Fruit fly (Drosophila melanogaster) whole organism, embryonic: ENCODE results near the gene Pdfr.
A peak's percentile ranks its signal among the peaks of the same experiment; 100 is the strongest.

ENCODE experiments used
- Aef1 ChIP-seq: fragments of 200-800 bp; sonication (Bioruptor generic); IDR thresholded peaks from 3 replicates; pipeline ENCODE4 v1.3.6; 2022; ENCODE audit warnings: missing biosample characterization, missing genetic modification characterization
- B-H1 ChIP-seq: fragments of 200-800 bp; sonication (Bioruptor generic); IDR thresholded peaks from 3 replicates; pipeline ENCODE4 v1.3.6; 2022; ENCODE audit warnings: missing biosample characterization, missing genetic modification characterization
- CG10462 ChIP-seq: fragments of 200-800 bp; sonication (Bioruptor generic); optimal IDR thresholded peaks from 2 replicates; lab custom pipeline; 2016; ENCODE audit warnings: missing biosample characterization, missing genetic modification characterization
- CG10979 ChIP-seq: fragments of 200-800 bp; sonication (Bioruptor generic); optimal IDR thresholded peaks from 2 replicates; lab custom pipeline; 2018; ENCODE audit warnings: missing biosample characterization, mild to moderate bottlenecking, missing genetic modification characterization, moderate library complexity
- CG11093 ChIP-seq: fragments of 200-800 bp; sonication (Bioruptor generic); IDR thresholded peaks from 3 replicates; pipeline ENCODE4 v1.3.6; 2022; ENCODE audit warnings: missing biosample characterization, missing genetic modification characterization
- CG11247 ChIP-seq: fragments of 200-800 bp; sonication (Bioruptor generic); IDR thresholded peaks from 2 replicates; pipeline ENCODE4 v1.3.6; 2022; ENCODE audit warnings: missing biosample characterization, missing genetic modification characterization
- CG14710 ChIP-seq: fragments of 200-800 bp; sonication (Bioruptor generic); optimal IDR thresholded peaks from 3 replicates; lab custom pipeline; 2019; ENCODE audit warnings: missing biosample characterization, mild to moderate bottlenecking, missing genetic modification characterization, moderate library complexity
- CG15011 ChIP-seq: fragments of 200-800 bp; sonication (Bioruptor generic); optimal IDR thresholded peaks from 3 replicates; lab custom pipeline; 2018; ENCODE audit warnings: missing biosample characterization, mild to moderate bottlenecking, missing genetic modification characterization
- CG15269 ChIP-seq: fragments of 200-800 bp; sonication (Bioruptor generic); optimal IDR thresholded peaks from 2 replicates; lab custom pipeline; 2018; ENCODE audit warnings: missing biosample characterization, mild to moderate bottlenecking, missing genetic modification characterization, moderate library complexity
- CG18262 ChIP-seq: fragments of 200-800 bp; optimal IDR thresholded peaks from 3 replicates; lab custom pipeline; 2019; ENCODE audit warnings: missing biosample characterization, mild to moderate bottlenecking, missing genetic modification characterization, moderate library complexity
- CG18619 ChIP-seq: fragments of 200-800 bp; sonication (Bioruptor generic); optimal IDR thresholded peaks from 3 replicates; lab custom pipeline; 2017; ENCODE audit warnings: missing biosample characterization, mild to moderate bottlenecking, missing genetic modification characterization
- CG3163 ChIP-seq: fragments of 200-800 bp; sonication (Bioruptor generic); optimal IDR thresholded peaks from 3 replicates; lab custom pipeline; 2016; ENCODE audit warnings: missing biosample characterization, missing genetic modification characterization
- CG32772 ChIP-seq: fragments of 200-800 bp; sonication (Bioruptor generic); IDR thresholded peaks from 2 replicates; pipeline ENCODE4 v1.3.6; 2022; ENCODE audit warnings: missing biosample characterization, missing genetic modification characterization
- CG4730 ChIP-seq: fragments of 200-800 bp; sonication (Bioruptor generic); IDR thresholded peaks from 2 replicates; pipeline ENCODE4 v1.3.6; 2022; ENCODE audit warnings: missing biosample characterization, missing genetic modification characterization
- CG6683 ChIP-seq: fragments of 200-800 bp; sonication (Bioruptor generic); optimal IDR thresholded peaks from 2 replicates; lab custom pipeline; 2017; ENCODE audit warnings: missing biosample characterization, mild to moderate bottlenecking, missing genetic modification characterization, missing genetic modification reagents
- CG7556 ChIP-seq: fragments of 200-800 bp; sonication (Bioruptor generic); optimal IDR thresholded peaks from 2 replicates; lab custom pipeline; 2017; ENCODE audit warnings: missing biosample characterization, mild to moderate bottlenecking, missing genetic modification characterization
- CG8388 ChIP-seq: fragments of 200-800 bp; sonication (Bioruptor generic); optimal IDR thresholded peaks from 2 replicates; lab custom pipeline; 2019; ENCODE audit warnings: missing biosample characterization, mild to moderate bottlenecking, missing genetic modification characterization, moderate library complexity
- CG8924 ChIP-seq: fragments of 200-800 bp; optimal IDR thresholded peaks from 3 replicates; lab custom pipeline; 2019; ENCODE audit warnings: missing biosample characterization, mild to moderate bottlenecking, missing genetic modification characterization, moderate library complexity
- CG9215 ChIP-seq: fragments of 200-800 bp; sonication (Bioruptor generic); IDR thresholded peaks from 2 replicates; pipeline ENCODE4 v1.3.6; 2022; ENCODE audit warnings: missing biosample characterization, missing genetic modification characterization
- CG9727 ChIP-seq: fragments of 200-800 bp; sonication (Bioruptor generic); optimal IDR thresholded peaks from 3 replicates; lab custom pipeline; 2017; ENCODE audit warnings: missing biosample characterization, mild to moderate bottlenecking, missing genetic modification characterization
- CrebB ChIP-seq: fragments of 200-800 bp; sonication (Bioruptor generic); optimal IDR thresholded peaks from 3 replicates; lab custom pipeline; 2018; ENCODE audit warnings: missing biosample characterization, mild to moderate bottlenecking, missing genetic modification characterization
- Dref ChIP-seq: fragments of 200-800 bp; sonication (Bioruptor generic); IDR thresholded peaks from 2 replicates; pipeline ENCODE4 v1.3.6; 2022; ENCODE audit warnings: missing biosample characterization, missing genetic modification characterization
- E2f1 ChIP-seq: fragments of 200-800 bp; sonication (Bioruptor generic); IDR thresholded peaks from 2 replicates; pipeline ENCODE4 v1.3.6; 2022; ENCODE audit warnings: missing biosample characterization, missing genetic modification characterization
- Elba2 ChIP-seq: fragments of 200-800 bp; sonication (Bioruptor generic); optimal IDR thresholded peaks from 3 replicates; lab custom pipeline; 2016; ENCODE audit warnings: missing biosample characterization, missing genetic modification characterization
- Ets65A ChIP-seq: fragments of 200-800 bp; sonication (Bioruptor generic); peaks from one replicate; lab custom pipeline; 2016; ENCODE audit warnings: missing biosample characterization, missing genetic modification characterization
- GATAe ChIP-seq: fragments of 200-800 bp; sonication (Bioruptor generic); conservative IDR thresholded peaks from 2 replicates; pipeline ENCODE4 v1.3.6; 2022; ENCODE audit warnings: missing biosample characterization, missing genetic modification characterization
- Hmr ChIP-seq: fragments of 200-800 bp; sonication (Bioruptor generic); optimal IDR thresholded peaks from 3 replicates; lab custom pipeline; 2017; ENCODE audit warnings: mild to moderate bottlenecking, missing biosample characterization, missing genetic modification reagents, missing genetic modification characterization
- Kr ChIP-seq: fragments of 200-800 bp; sonication (Bioruptor generic); optimal IDR thresholded peaks from 2 replicates; lab custom pipeline; 2017; ENCODE audit warnings: missing biosample characterization, mild to moderate bottlenecking, missing genetic modification characterization
- NfI ChIP-seq: fragments of 200-800 bp; sonication (Bioruptor generic); optimal IDR thresholded peaks from 3 replicates; lab custom pipeline; 2018; ENCODE audit warnings: missing biosample characterization, mild to moderate bottlenecking, missing genetic modification characterization, moderate library complexity
- Oli ChIP-seq: fragments of 200-800 bp; sonication (Bioruptor generic); optimal IDR thresholded peaks from 2 replicates; lab custom pipeline; 2018; ENCODE audit warnings: missing biosample characterization, mild to moderate bottlenecking, missing genetic modification characterization, moderate library complexity
- Ptx1 ChIP-seq: fragments of 200-800 bp; sonication (Bioruptor generic); IDR thresholded peaks from 2 replicates; pipeline ENCODE4 v1.3.6; 2022; ENCODE audit warnings: missing biosample characterization, missing genetic modification characterization
- ash1 ChIP-seq: fragments of 200-800 bp; sonication (Bioruptor generic); optimal IDR thresholded peaks from 2 replicates; lab custom pipeline; 2018; ENCODE audit warnings: missing biosample characterization, mild to moderate bottlenecking, missing genetic modification characterization
- bbx ChIP-seq: fragments of 200-800 bp; sonication (Bioruptor generic); IDR thresholded peaks from 2 replicates; pipeline ENCODE4 v1.3.6; 2022; ENCODE audit warnings: missing biosample characterization, missing genetic modification characterization; ENCODE audit not compliant: partially characterized antibody
- chn ChIP-seq: fragments of 200-800 bp; sonication (Bioruptor generic); optimal IDR thresholded peaks from 2 replicates; lab custom pipeline; 2016; ENCODE audit warnings: missing biosample characterization, missing genetic modification characterization
- crp ChIP-seq, 2 experiments: fragments of 200-800 bp; sonication (Bioruptor generic); optimal IDR thresholded peaks; 2 replicates in 1 of 2; 3 replicates in 1 of 2; lab custom pipeline; 2017; ENCODE audit warnings: missing biosample characterization in 2 of 2, missing genetic modification characterization in 2 of 2, mild to moderate bottlenecking in 1 of 2, moderate library complexity in 1 of 2
- emc ChIP-seq: fragments of 200-800 bp; sonication (Bioruptor generic); optimal IDR thresholded peaks from 2 replicates; lab custom pipeline; 2016; ENCODE audit warnings: missing biosample characterization, missing genetic modification characterization
- ftz-f1 ChIP-seq: fragments of 200-800 bp; sonication (Bioruptor generic); optimal IDR thresholded peaks from 2 replicates; lab custom pipeline; 2016; ENCODE audit warnings: missing biosample characterization, missing genetic modification characterization
- gcm ChIP-seq: fragments of 200-800 bp; sonication (Bioruptor generic); optimal IDR thresholded peaks from 2 replicates; lab custom pipeline; 2019; ENCODE audit warnings: missing biosample characterization, mild to moderate bottlenecking, missing genetic modification characterization, moderate library complexity
- gcm2 ChIP-seq: fragments of 200-800 bp; sonication (Bioruptor generic); optimal IDR thresholded peaks from 2 replicates; lab custom pipeline; 2016; ENCODE audit warnings: missing biosample characterization, missing genetic modification characterization
- her ChIP-seq: fragments of 200-800 bp; sonication (Bioruptor generic); optimal IDR thresholded peaks from 2 replicates; lab custom pipeline; 2016; ENCODE audit warnings: missing biosample characterization, missing genetic modification characterization
- ken ChIP-seq: fragments of 200-800 bp; sonication (Bioruptor generic); IDR thresholded peaks from 3 replicates; pipeline ENCODE4 v1.3.6; 2022; ENCODE audit warnings: missing biosample characterization, missing genetic modification characterization
- nerfin-1 ChIP-seq: fragments of 200-800 bp; sonication (Bioruptor generic); optimal IDR thresholded peaks from 3 replicates; lab custom pipeline; 2019; ENCODE audit warnings: missing biosample characterization, mild to moderate bottlenecking, missing genetic modification characterization, moderate library complexity
- pb ChIP-seq: fragments of 200-800 bp; sonication (Bioruptor generic); optimal IDR thresholded peaks from 3 replicates; lab custom pipeline; 2016; ENCODE audit warnings: missing biosample characterization, missing genetic modification characterization
- peb ChIP-seq: fragments of 200-800 bp; sonication (Bioruptor generic); IDR thresholded peaks from 2 replicates; pipeline ENCODE4 v1.3.6; 2022; ENCODE audit warnings: missing biosample characterization, missing genetic modification characterization
- pfk ChIP-seq: fragments of 200-800 bp; sonication (Bioruptor generic); optimal IDR thresholded peaks from 2 replicates; lab custom pipeline; 2018; ENCODE audit warnings: missing biosample characterization, mild to moderate bottlenecking, missing genetic modification characterization, moderate library complexity
- pum ChIP-seq: fragments of 200-800 bp; sonication (Bioruptor generic); optimal IDR thresholded peaks from 2 replicates; lab custom pipeline; 2016; ENCODE audit warnings: missing biosample characterization, missing genetic modification characterization
- row ChIP-seq: fragments of 200-800 bp; sonication (Bioruptor generic); IDR thresholded peaks from 3 replicates; pipeline ENCODE4 v1.3.6; 2022; ENCODE audit warnings: missing biosample characterization, missing genetic modification characterization
- sens ChIP-seq: fragments of 200-800 bp; sonication (Bioruptor generic); peaks from one replicate; lab custom pipeline; 2016; ENCODE audit warnings: missing biosample characterization, missing genetic modification characterization
- slp2 ChIP-seq: fragments of 200-800 bp; sonication (Bioruptor generic); optimal IDR thresholded peaks from 2 replicates; lab custom pipeline; 2016; ENCODE audit warnings: missing biosample characterization, missing genetic modification characterization
- tgo ChIP-seq: fragments of 200-800 bp; sonication (Bioruptor generic); IDR thresholded peaks from 3 replicates; pipeline ENCODE4 v1.3.6; 2022; ENCODE audit warnings: missing biosample characterization, missing genetic modification characterization
- toy ChIP-seq: fragments of 200-800 bp; sonication (Bioruptor generic); IDR thresholded peaks from 2 replicates; pipeline ENCODE4 v1.3.6; 2022; ENCODE audit warnings: missing biosample characterization, missing genetic modification characterization
- vfl ChIP-seq: fragments of 200-800 bp; sonication (Bioruptor generic); optimal IDR thresholded peaks from 2 replicates; lab custom pipeline; 2016; ENCODE audit warnings: missing biosample characterization, missing genetic modification characterization

Gene Pdfr

DNA sequence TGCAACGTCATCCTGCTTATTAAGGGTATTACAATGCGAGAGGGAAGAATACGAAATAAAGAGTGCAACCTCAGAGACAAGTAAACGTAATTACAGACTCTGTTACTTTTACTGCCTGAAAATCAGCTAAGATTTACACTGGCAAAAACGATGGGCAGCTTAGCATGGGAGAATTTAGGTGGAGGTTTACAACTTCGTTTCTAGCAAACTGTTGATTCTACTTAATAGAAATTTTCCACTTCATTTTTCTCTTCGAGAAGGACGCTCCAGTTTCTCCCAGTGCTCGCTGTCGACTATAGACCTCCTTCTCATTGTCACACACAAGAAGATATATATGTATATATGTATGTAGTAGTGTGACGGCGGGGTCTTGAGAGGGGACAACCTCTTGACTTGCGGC lies 15.9 kb upstream of the Pdfr start (continued):
- TF ChIP-seq CG10462 (GFP tag; lab: Kevin White, UChicago) (no peak), CG9727 (no peak), Oli (tag; lab: Kevin White, UChicago) (peak; percentile 41), CG14710 (tag; lab: Kevin White, UChicago) (peak; percentile 3), CG18262 (peak; percentile 50), CG11247 (no peak), CG3163 (no peak), CG15269 (tag; lab: Kevin White, UChicago) (peak; percentile 45), ftz-f1 (no peak), bbx (no peak), chn (GFP tag; lab: Kevin White, UChicago) (peak; percentile 8), CG32772 (GFP tag; lab: Robert Waterston, UW) (peak; percentile 49), CG15011 (no peak), her (GFP tag; lab: Kevin White, UChicago) (no peak), Kr (GFP tag; lab: Kevin White, UChicago) (no peak), nerfin-1 (no peak), sens (peak; percentile 68), CG4730 (peak; percentile 46; the same call in 1 of the 2 replicates), crp (GFP tag; optimal IDR thresholded peaks at IDR 0.05; lab: Kevin White, UChicago) (no peak), slp2 (GFP tag; lab: Kevin White, UChicago) (peak; percentile 45), Elba2 (GFP tag; lab: Kevin White, UChicago) (no peak), GATAe (GFP tag; lab: Robert Waterston, UW) (no peak), NfI (GFP tag; lab: Kevin White, UChicago) (peak; percentile 18), E2f1 (peak; percentile 21; the same call in 1 of the 2 replicates), ken (GFP tag; lab: Robert Waterston, UW) (0 out of 3 replicates have a peak, but pooled peaks have one; percentile 36), CG8924 (tag; lab: Kevin White, UChicago) (peak; percentile 26), CG9215 (GFP tag; lab: Robert Waterston, UW) (no peak), tgo (peak; percentile 60), Ets65A (GFP tag; lab: Kevin White, UChicago) (peak; percentile 59), CrebB (tag; lab: Kevin White, UChicago) (no peak), Aef1 (GFP tag; lab: Robert Waterston, UW) (peak; percentile 54; the same call in 2 of the 3 replicates), emc (GFP tag; lab: Kevin White, UChicago) (no peak), gcm (GFP tag; lab: Kevin White, UChicago) (no peak), CG18619 (GFP tag; lab: Kevin White, UChicago) (peak; percentile 10), B-H1 (GFP tag; lab: Robert Waterston, UW) (no peak), vfl (no peak), CG7556 (GFP tag; lab: Kevin White, UChicago) (peak; percentile 11), peb (GFP tag; lab: Robert Waterston, UW) (no peak), CG6683 (GFP tag; lab: Kevin White, UChicago) (no peak), ash1 (no peak), CG10979 (peak; percentile 31), pb (GFP tag; lab: Kevin White, UChicago) (no peak), Hmr (GFP tag; lab: Kevin White, UChicago) (peak; percentile 3), Ptx1 (peak; percentile 51; the same call in 1 of the 2 replicates), pfk (GFP tag; lab: Kevin White, UChicago) (no peak), row (GFP tag; lab: Robert Waterston, UW) (peak; percentile 58), CG8388 (GFP tag; lab: Kevin White, UChicago) (peak; percentile 26), toy (GFP tag; lab: Robert Waterston, UW) (no peak), CG11093 (0 out of 3 replicates have a peak, but pooled peaks have one; percentile 28), Dref (GFP tag; lab: Robert Waterston, UW) (no peak), gcm2 (GFP tag; lab: Kevin White, UChicago) (no peak), pum (no peak)
